Worm (Caenorhabditis elegans) whole organism, L1 larva: ENCODE measurements around the gene Y58A7A.3.

Source experiments
- aly-2 ChIP-seq: fragments of 150-350 bp; optimal IDR thresholded peaks from 2 replicates; lab custom pipeline; 2014; ENCODE audit warnings: missing biosample characterization, missing genetic modification characterization
- ama-1 ChIP-seq: fragments of 150-350 bp; optimal IDR thresholded peaks from 2 replicates; lab custom pipeline; 2014
- blmp-1 ChIP-seq: fragments of 150-350 bp; optimal IDR thresholded peaks from 2 replicates; lab custom pipeline; 2014; ENCODE audit warnings: missing biosample characterization, missing genetic modification characterization
- ceh-8 ChIP-seq: fragments of 200-800 bp; sonication (Bioruptor generic); optimal IDR thresholded peaks from 2 replicates; lab custom pipeline; 2018; ENCODE audit warnings: mild to moderate bottlenecking, missing genetic modification characterization, moderate library complexity, missing compliant biosample characterization
- ceh-88 ChIP-seq: fragments of 200-800 bp; sonication (Bioruptor generic); IDR thresholded peaks from 2 replicates; pipeline ENCODE4 v1.3.6; 2022; ENCODE audit warnings: missing genetic modification characterization, missing compliant biosample characterization
- ces-1 ChIP-seq: fragments of 150-350 bp; optimal IDR thresholded peaks from 2 replicates; lab custom pipeline; 2014; ENCODE audit warnings: missing biosample characterization, missing genetic modification reagents, missing genetic modification characterization
- efl-1 ChIP-seq, 4 experiments: fragments of 150-350 bp; optimal IDR thresholded peaks in 3 of 4; peaks in 1 of 4; 1 replicate in 1 of 4; 2 replicates in 3 of 4; lab custom pipeline; 2014; ENCODE audit warnings: missing biosample characterization in 2 of 4, missing genetic modification characterization in 2 of 4, missing genetic modification reagents in 2 of 4
- efl-3 ChIP-seq: fragments of 200-800 bp; sonication (Bioruptor generic); optimal IDR thresholded peaks from 2 replicates; lab custom pipeline; 2018; ENCODE audit warnings: mild to moderate bottlenecking, missing genetic modification characterization, missing compliant biosample characterization
- elt-2 ChIP-seq: sonication (generic microtip); optimal IDR thresholded peaks from 2 replicates; lab custom pipeline; 2016; ENCODE audit warnings: missing genetic modification characterization, mild to moderate bottlenecking, inconsistent platforms, missing compliant biosample characterization, missing genetic modification reagents
- elt-3 ChIP-seq, 6 experiments: fragments of 150-350 bp in 1 of 6; sonication (generic microtip); optimal IDR thresholded peaks; 2 replicates each; lab custom pipeline; 2017 to 2018; ENCODE audit warnings: missing biosample characterization in 6 of 6, missing genetic modification characterization in 6 of 6, inconsistent platforms in 1 of 6
- ets-5 ChIP-seq: fragments of 200-800 bp; sonication (Bioruptor generic); IDR thresholded peaks from 2 replicates; pipeline ENCODE4 v1.3.6; 2022; ENCODE audit warnings: missing genetic modification characterization, missing compliant biosample characterization
- grh-1 ChIP-seq: fragments of 200-800 bp; sonication (Bioruptor generic); IDR thresholded peaks from 2 replicates; pipeline ENCODE4 v1.3.6; 2022; ENCODE audit warnings: missing genetic modification reagents, missing genetic modification characterization, missing compliant biosample characterization
- jun-1 ChIP-seq: fragments of 150-350 bp; optimal IDR thresholded peaks from 2 replicates; lab custom pipeline; 2014; ENCODE audit warnings: missing biosample characterization, missing genetic modification reagents, missing genetic modification characterization
- lin-35 ChIP-seq, 2 experiments: fragments of 150-350 bp; optimal IDR thresholded peaks; 2 replicates each; lab custom pipeline; 2014; ENCODE audit warnings: missing biosample characterization in 2 of 2, missing genetic modification characterization in 2 of 2, missing genetic modification reagents in 2 of 2
- lsy-2 ChIP-seq, 2 experiments: fragments of 150-350 bp; optimal IDR thresholded peaks; 2 replicates each; lab custom pipeline; 2014; ENCODE audit warnings: missing biosample characterization in 2 of 2, missing genetic modification characterization in 2 of 2
- mdl-1 ChIP-seq, 2 experiments: fragments of 150-350 bp; optimal IDR thresholded peaks; 2 replicates each; lab custom pipeline; 2014 to 2017; ENCODE audit warnings: missing biosample characterization in 2 of 2, missing genetic modification characterization in 2 of 2, inconsistent platforms in 1 of 2
- nhr-19 ChIP-seq: fragments of 200-800 bp; sonication (Bioruptor generic); conservative IDR thresholded peaks from 2 replicates; pipeline ENCODE4 v1.3.6; 2022; ENCODE audit warnings: missing genetic modification characterization, missing compliant biosample characterization
- nhr-237 ChIP-seq: fragments of 150-350 bp; optimal IDR thresholded peaks from 2 replicates; lab custom pipeline; 2014; ENCODE audit warnings: missing biosample characterization, missing genetic modification characterization
- nhr-47 ChIP-seq: sonication (generic microtip); optimal IDR thresholded peaks from 2 replicates; lab custom pipeline; 2016; ENCODE audit warnings: mild to moderate bottlenecking, missing genetic modification characterization, moderate library complexity, missing compliant biosample characterization
- nhr-85 ChIP-seq: sonication (generic microtip); peaks from one replicate; lab custom pipeline; 2016; ENCODE audit warnings: missing genetic modification characterization, inconsistent platforms, missing compliant biosample characterization
- nhr-90 ChIP-seq: sonication (generic microtip); optimal IDR thresholded peaks from 2 replicates; lab custom pipeline; 2016; ENCODE audit warnings: mild to moderate bottlenecking, missing genetic modification characterization, missing compliant biosample characterization; ENCODE audit not compliant: poor library complexity
- pqm-1 ChIP-seq: sonication (generic microtip); optimal IDR thresholded peaks from 3 replicates; lab custom pipeline; 2017; ENCODE audit warnings: missing biosample characterization, missing genetic modification characterization
- skn-1 ChIP-seq: fragments of 150-350 bp; optimal IDR thresholded peaks from 2 replicates; lab custom pipeline; 2014; ENCODE audit warnings: missing biosample characterization, missing genetic modification characterization
- swsn-7 ChIP-seq: sonication (generic microtip); optimal IDR thresholded peaks from 2 replicates; lab custom pipeline; 2016; ENCODE audit warnings: missing genetic modification characterization, missing compliant biosample characterization
- tlp-1 ChIP-seq: fragments of 150-350 bp; optimal IDR thresholded peaks from 2 replicates; lab custom pipeline; 2014; ENCODE audit warnings: missing biosample characterization, missing genetic modification characterization
- unc-98 ChIP-seq: fragments of 200-800 bp; sonication (Bioruptor generic); IDR thresholded peaks from 2 replicates; pipeline ENCODE4 v1.3.6; 2022; ENCODE audit warnings: missing genetic modification characterization, missing compliant biosample characterization
- vab-15 ChIP-seq: sonication (generic microtip); optimal IDR thresholded peaks from 2 replicates; lab custom pipeline; 2017; ENCODE audit warnings: missing genotype, mild to moderate bottlenecking, missing genetic modification characterization, missing compliant biosample characterization
- xbp-1 ChIP-seq: sonication (generic microtip); optimal IDR thresholded peaks from 2 replicates; lab custom pipeline; 2016; ENCODE audit warnings: missing genetic modification characterization, missing compliant biosample characterization
- zip-4 ChIP-seq: fragments of 200-800 bp; sonication (Bioruptor generic); optimal IDR thresholded peaks from 2 replicates; lab custom pipeline; 2018; ENCODE audit warnings: mild to moderate bottlenecking, missing genetic modification characterization, moderate library complexity, missing compliant biosample characterization

Gene Y58A7A.3

ce11 chrV:5086919-5087404 lies 6.3 kb upstream of the Y58A7A.3 start, which contains the start of gene Y58A7A.5 (continued):
- no peak for TF ChIP-seq unc-98 (GFP tag; lab: Robert Waterston, UW)
- TF ChIP-seq lsy-2 (tag; optimal IDR thresholded peaks at IDR 0.05; lab: Kevin White, UChicago), result peak in 1 of 2 experiments; percentile 58
- TF ChIP-seq ceh-8 (GFP tag; lab: Kevin White, UChicago), result no peak
- TF ChIP-seq aly-2 (tag; lab: Kevin White, UChicago), result no peak
- TF ChIP-seq nhr-19 (GFP tag; lab: Robert Waterston, UW), result peak; percentile 85
- TF ChIP-seq efl-1 (optimal IDR thresholded peaks at IDR 0.05; lab: Kevin White, UChicago), result peak in 1 of 2 experiments; percentile 15
- no peak for TF ChIP-seq efl-1 (GFP tag; optimal IDR thresholded peaks at IDR 0.05 in 1 of 2; lab: Kevin White, UChicago)
- peak; percentile 27 for TF ChIP-seq nhr-47 (tag; lab: Kevin White, UChicago)
- TF ChIP-seq tlp-1 (tag; lab: Kevin White, UChicago), result no peak

DNA sequence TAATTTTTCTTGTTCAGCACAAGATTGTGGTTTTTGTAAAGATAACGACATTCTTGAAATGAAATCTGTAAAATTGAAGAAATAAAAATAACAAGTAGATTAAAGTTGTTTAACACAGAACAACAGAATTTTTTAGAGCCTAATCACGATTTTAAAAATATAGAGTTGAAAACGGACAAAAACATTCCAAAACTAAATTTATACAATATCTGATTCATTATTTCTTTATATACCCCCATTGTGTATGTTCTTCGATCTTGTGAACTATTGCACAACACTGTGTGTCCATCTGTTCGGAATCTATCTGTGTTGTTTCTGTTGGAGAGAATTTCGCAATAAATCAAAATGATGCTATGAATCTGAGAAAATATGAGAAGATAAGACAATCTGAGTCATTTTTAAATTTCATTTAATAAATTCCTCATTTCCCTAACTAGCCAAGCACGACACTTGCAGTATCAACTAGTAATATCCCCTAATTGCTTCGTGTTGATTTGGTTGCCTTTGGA lies 4.3 kb upstream of the Y58A7A.3 start, which contains the start of gene Y58A7A.4:
Y58A7A.4 (minus strand) TSS at position 51 of the 509 bp plus-strand sequence.
- peak in 1 of 2 experiments; percentile 30 for TF ChIP-seq lsy-2 (tag; optimal IDR thresholded peaks at IDR 0.05; lab: Kevin White, UChicago)
- peak; percentile 64 for TF ChIP-seq skn-1 (tag; lab: Kevin White, UChicago)
- no peak for TF ChIP-seq zip-4
- no peak for TF ChIP-seq swsn-7 (tag; lab: Kevin White, UChicago)
- TF ChIP-seq efl-1 (optimal IDR thresholded peaks at IDR 0.05; lab: Kevin White, UChicago), result no peak
- TF ChIP-seq efl-1 (GFP tag; optimal IDR thresholded peaks at IDR 0.05 in 1 of 2; lab: Kevin White, UChicago), result peak in 1 of 2 experiments; percentile 26

DNA sequence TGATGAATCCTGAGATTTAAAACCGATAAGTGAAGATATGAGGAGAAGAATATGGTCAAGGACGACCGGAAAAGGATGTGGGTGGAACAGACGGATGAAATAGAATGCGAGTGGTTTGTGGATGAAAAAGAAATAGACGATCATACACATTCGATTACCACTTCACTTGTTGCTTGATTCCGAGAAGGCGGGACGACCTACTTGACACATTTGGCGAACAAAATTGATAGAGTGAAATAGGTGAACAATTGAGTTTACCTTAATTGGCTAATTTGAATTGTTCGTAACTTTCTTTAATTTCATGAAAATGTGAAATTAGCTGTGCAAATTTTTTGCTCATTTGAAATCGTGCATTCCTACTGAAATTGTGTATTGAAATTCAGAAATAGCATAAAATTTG lies 8.6 kb downstream of the Y58A7A.3 start, which contains the start of gene Y58A7A.2:
Y58A7A.2 (minus strand) TSS at position 101 of the 400 bp plus-strand sequence.
- TF ChIP-seq blmp-1 (peak; percentile 79), nhr-85 (tag; lab: Kevin White, UChicago) (peak; percentile 4), elt-3 (tag; optimal IDR thresholded peaks at IDR 0.05; lab: Kevin White, UChicago) (no peak), vab-15 (tag; lab: Kevin White, UChicago) (no peak), lsy-2 (tag; optimal IDR thresholded peaks at IDR 0.05; lab: Kevin White, UChicago) (no peak), zip-4 (no peak), mdl-1 (tag; optimal IDR thresholded peaks at IDR 0.05; lab: Kevin White, UChicago) (no peak)

ce11 chrV:5069440-5069839 lies 11.3 kb downstream of the Y58A7A.3 start, which contains the start of gene Y58A7A.1:
TSS of gene Y58A7A.1 (minus strand) at chrV:5069540.
- TF ChIP-seq grh-1 (GFP tag; lab: Robert Waterston, UW), result no peak
- no peak for TF ChIP-seq ces-1 (GFP tag; lab: Kevin White, UChicago)
- TF ChIP-seq efl-1 (optimal IDR thresholded peaks at IDR 0.05; lab: Kevin White, UChicago), result no peak
- no peak for TF ChIP-seq efl-1 (GFP tag; optimal IDR thresholded peaks at IDR 0.05 in 1 of 2; lab: Kevin White, UChicago)
- no peak for TF ChIP-seq efl-3 (GFP tag; lab: Kevin White, UChicago)
- no peak for TF ChIP-seq nhr-90
- TF ChIP-seq lin-35 (GFP tag; optimal IDR thresholded peaks at IDR 0.05; lab: Kevin White, UChicago), result no peak
- TF ChIP-seq ets-5, result no peak
- no peak for TF ChIP-seq nhr-237 (tag; lab: Kevin White, UChicago)
- no peak for TF ChIP-seq xbp-1 (tag; lab: Kevin White, UChicago)
- no peak for TF ChIP-seq ceh-88 (GFP tag; lab: Robert Waterston, UW)
- TF ChIP-seq jun-1, result no peak
- no peak for TF ChIP-seq vab-15 (tag; lab: Kevin White, UChicago)
- TF ChIP-seq nhr-19 (GFP tag; lab: Robert Waterston, UW), result no peak
- TF ChIP-seq ama-1 (lab: Kevin White, UChicago), result no peak

- TF ChIP-seq ceh-88 (GFP tag; lab: Robert Waterston, UW), result no peak
- TF ChIP-seq pqm-1 (tag; lab: Kevin White, UChicago), result peak; percentile 51
- peak; percentile 85 for TF ChIP-seq elt-2
Measured at ce11 chrV:5067390-5067789, 13.3 kb downstream of the Y58A7A.3 start.
